Fruit fly (Drosophila melanogaster) S2 (cell line): ENCODE results near the gene Polr3F.

ENCODE experiments used
- CG8478 ChIP-seq: fragments of >200 bp; optimal IDR thresholded peaks from 2 replicates; lab custom pipeline; 2018
- CTCF ChIP-seq, 2 experiments: fragments of >200 bp; optimal IDR thresholded peaks; 2 replicates each; lab custom pipeline; 2018

DNA sequence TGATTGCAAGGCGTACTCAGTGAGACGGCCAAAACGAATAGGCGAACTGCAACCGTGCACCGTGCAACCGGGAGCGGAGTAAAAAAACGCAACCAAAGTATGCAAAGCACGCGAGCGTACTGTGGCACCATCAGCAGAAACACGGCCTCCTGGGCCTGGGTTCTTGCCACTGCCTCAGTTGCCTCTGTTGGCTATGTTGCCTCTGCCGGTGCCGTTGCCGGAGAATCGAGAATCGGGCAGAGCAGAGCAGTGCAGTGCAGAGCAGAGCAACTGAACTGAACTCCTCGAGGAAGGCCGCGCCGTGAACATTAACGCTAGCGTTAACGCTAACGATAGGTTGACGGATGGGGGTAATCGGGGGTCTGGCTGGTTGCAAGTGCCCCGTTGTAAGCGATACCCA lies 43.2 kb downstream of the Polr3F start, which contains the start of gene CG34377:
- TF ChIP-seq CTCF (optimal IDR thresholded peaks at IDR 0.05; lab: Kevin White, UChicago) (no peak), CG8478 (lab: Kevin White, UChicago) (no peak)
